Worm (Caenorhabditis elegans) whole organism, L4 larva: ENCODE measurements around the gene him-10.

Experiments
- ama-1 ChIP-seq: fragments of 150-350 bp; optimal IDR thresholded peaks from 2 replicates; lab custom pipeline; 2014; ENCODE audit warnings: inconsistent platforms, mixed read lengths
- cey-2 ChIP-seq: sonication (generic microtip); optimal IDR thresholded peaks from 3 replicates; lab custom pipeline; 2017; ENCODE audit warnings: missing genetic modification characterization, mild to moderate bottlenecking, missing compliant biosample characterization, antibody characterized with exemption, borderline replicate concordance; ENCODE audit not compliant: insufficient read depth
- daf-12 ChIP-seq: fragments of 150-350 bp; optimal IDR thresholded peaks from 2 replicates; lab custom pipeline; 2014; ENCODE audit warnings: missing biosample characterization, missing genetic modification reagents, missing genetic modification characterization
- daf-16 ChIP-seq, 3 experiments: sonication (generic microtip); optimal IDR thresholded peaks; 2 replicates each; lab custom pipeline; 2016 to 2017; ENCODE audit warnings: missing genetic modification characterization in 3 of 3, missing genetic modification reagents in 3 of 3, mild to moderate bottlenecking in 2 of 3, missing compliant biosample characterization in 2 of 3, missing biosample characterization in 1 of 3, moderate library complexity in 1 of 3
- dve-1 ChIP-seq: sonication (generic microtip); optimal IDR thresholded peaks from 2 replicates; lab custom pipeline; 2017; ENCODE audit warnings: antibody characterized with exemption, mild to moderate bottlenecking, missing genetic modification characterization, missing compliant biosample characterization; ENCODE audit not compliant: insufficient read depth
- lin-29 ChIP-seq: fragments of 200-800 bp; sonication (Bioruptor generic); IDR thresholded peaks from 2 replicates; pipeline ENCODE4 v1.3.6; 2022; ENCODE audit warnings: missing genetic modification reagents, missing genetic modification characterization, missing compliant biosample characterization
- lin-39 ChIP-seq: fragments of 150-350 bp; optimal IDR thresholded peaks from 2 replicates; lab custom pipeline; 2014; ENCODE audit warnings: missing biosample characterization, missing genetic modification reagents, missing genetic modification characterization
- lsy-2 ChIP-seq, 2 experiments: fragments of 150-350 bp in 1 of 2; sonication (generic microtip) in 1 of 2; optimal IDR thresholded peaks; 2 replicates each; lab custom pipeline; 2014 to 2017; ENCODE audit warnings: missing biosample characterization in 2 of 2, missing genetic modification characterization in 2 of 2
- nhr-25 ChIP-seq: sonication (generic microtip); optimal IDR thresholded peaks from 2 replicates; lab custom pipeline; 2017; ENCODE audit warnings: missing genetic modification characterization, mild to moderate bottlenecking, missing compliant biosample characterization, antibody characterized with exemption, moderate library complexity, borderline replicate concordance; ENCODE audit not compliant: insufficient read depth
- nhr-28 ChIP-seq: fragments of 150-350 bp; optimal IDR thresholded peaks from 2 replicates; lab custom pipeline; 2014; ENCODE audit warnings: missing biosample characterization, missing genetic modification characterization
- spr-1 ChIP-seq: sonication (generic microtip); optimal IDR thresholded peaks from 2 replicates; lab custom pipeline; 2016; ENCODE audit warnings: mild to moderate bottlenecking, missing genetic modification characterization, missing compliant biosample characterization

DNA sequence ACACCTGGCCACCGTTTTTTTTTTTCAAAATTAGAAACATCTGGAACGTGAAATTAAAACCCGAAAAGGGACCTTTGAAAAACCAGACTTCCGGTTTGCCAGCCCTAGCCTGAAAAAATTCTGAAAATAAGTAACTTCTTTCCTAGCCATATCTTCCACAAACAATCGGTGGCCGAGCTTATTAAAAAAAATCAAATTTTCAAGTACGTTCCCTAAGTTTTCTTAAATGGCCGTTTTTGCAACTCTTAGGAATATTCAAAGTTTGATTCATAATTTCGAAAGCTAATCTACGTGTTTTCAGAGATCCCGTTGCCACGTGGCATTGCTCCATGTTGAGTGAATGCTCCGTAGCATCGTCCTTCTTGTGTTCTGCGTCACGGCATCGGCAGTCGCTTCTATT lies 20.6 kb downstream of the him-10 start, which contains the start of gene R12B2.8:
- TF ChIP-seq dve-1 (tag; lab: Kevin White, UChicago) (no peak), nhr-28 (tag; lab: Kevin White, UChicago) (no peak), nhr-25 (tag; lab: Kevin White, UChicago) (no peak), cey-2 (tag; lab: Kevin White, UChicago) (no peak), lin-39 (tag; lab: Kevin White, UChicago) (no peak), lin-29 (GFP tag; lab: Robert Waterston, UW) (no peak), daf-16 (GFP tag; optimal IDR thresholded peaks at IDR 0.05; lab: Kevin White, UChicago) (no peak), daf-16 (tag; optimal IDR thresholded peaks at IDR 0.05; lab: Kevin White, UChicago) (no peak), ama-1 (lab: Kevin White, UChicago) (no peak), lsy-2 (tag; optimal IDR thresholded peaks at IDR 0.05; lab: Kevin White, UChicago) (no peak), daf-12 (no peak), spr-1 (no peak)
